Worm (Caenorhabditis elegans) whole organism, young adult: ENCODE measurements around the gene F55A11.11.
A peak's percentile ranks its signal among the peaks of the same experiment; 100 is the strongest.

Experiments
- B0035.1 ChIP-seq: sonication (generic microtip); optimal IDR thresholded peaks from 2 replicates; lab custom pipeline; 2016; ENCODE audit warnings: missing genetic modification characterization, mild to moderate bottlenecking, missing compliant biosample characterization, missing genotype, missing genetic modification reagents
- C06A6.2 ChIP-seq: fragments of 200-800 bp; sonication (Bioruptor generic); conservative IDR thresholded peaks from 2 replicates; pipeline ENCODE4 v1.3.6; 2022; ENCODE audit warnings: missing genetic modification characterization, missing compliant biosample characterization
- C17E4.6 ChIP-seq: fragments of 200-800 bp; sonication (Bioruptor generic); IDR thresholded peaks from 2 replicates; pipeline ENCODE4 v1.3.6; 2022; ENCODE audit warnings: missing genetic modification reagents, missing genetic modification characterization, missing compliant biosample characterization
- D2030.7 ChIP-seq: fragments of 200-800 bp; sonication (Bioruptor generic); IDR thresholded peaks from 2 replicates; pipeline ENCODE4 v1.3.6; 2022; ENCODE audit warnings: missing genetic modification reagents, missing genetic modification characterization, missing compliant biosample characterization
- F23B12.7 ChIP-seq: sonication (generic microtip); optimal IDR thresholded peaks from 2 replicates; lab custom pipeline; 2017; ENCODE audit warnings: missing genetic modification characterization, mild to moderate bottlenecking, missing compliant biosample characterization, antibody characterized with exemption, moderate library complexity; ENCODE audit not compliant: insufficient read depth
- F33H1.4 ChIP-seq: fragments of 200-800 bp; sonication (Bioruptor generic); IDR thresholded peaks from 2 replicates; pipeline ENCODE4 v1.3.6; 2022; ENCODE audit warnings: missing genetic modification reagents, missing genetic modification characterization, missing compliant biosample characterization
- F49E8.2 ChIP-seq: sonication (generic microtip); optimal IDR thresholded peaks from 3 replicates; lab custom pipeline; 2017; ENCODE audit warnings: missing genetic modification characterization, mild to moderate bottlenecking, missing compliant biosample characterization, antibody characterized with exemption, moderate library complexity; ENCODE audit not compliant: insufficient read depth
- F55B11.4 ChIP-seq: sonication (generic microtip); optimal IDR thresholded peaks from 2 replicates; lab custom pipeline; 2016; ENCODE audit warnings: missing compliant biosample characterization, missing genetic modification characterization, borderline replicate concordance; ENCODE audit not compliant: insufficient read depth
- F57C9.4 ChIP-seq: sonication (generic microtip); optimal IDR thresholded peaks from 2 replicates; lab custom pipeline; 2017; ENCODE audit warnings: mild to moderate bottlenecking, missing genetic modification characterization, missing compliant biosample characterization
- T07F8.4 ChIP-seq: sonication (generic microtip); optimal IDR thresholded peaks from 2 replicates; lab custom pipeline; 2016; ENCODE audit warnings: mild to moderate bottlenecking, missing genetic modification characterization, moderate library complexity, missing compliant biosample characterization
- Y53F4B.3 ChIP-seq: fragments of 200-800 bp; sonication (Bioruptor generic); IDR thresholded peaks from 2 replicates; pipeline ENCODE4 v1.3.6; 2022; ENCODE audit warnings: missing genetic modification reagents, missing genetic modification characterization, missing compliant biosample characterization
- Y53G8AR.9 ChIP-seq: fragments of 200-800 bp; sonication (Bioruptor generic); conservative IDR thresholded peaks from 2 replicates; pipeline ENCODE4 v1.3.6; 2022; ENCODE audit warnings: missing genetic modification reagents, missing genetic modification characterization, missing compliant biosample characterization
- Y56A3A.18 ChIP-seq: fragments of 200-800 bp; sonication (Bioruptor generic); IDR thresholded peaks from 2 replicates; pipeline ENCODE4 v1.3.6; 2022; ENCODE audit warnings: missing genetic modification reagents, missing genetic modification characterization, missing compliant biosample characterization
- ZK185.1 ChIP-seq: sonication (generic microtip); optimal IDR thresholded peaks from 2 replicates; lab custom pipeline; 2016; ENCODE audit warnings: mild to moderate bottlenecking, missing genetic modification characterization, missing compliant biosample characterization; ENCODE audit not compliant: poor library complexity, severe bottlenecking
- akir-1 ChIP-seq: fragments of 200-800 bp; sonication (Bioruptor generic); optimal IDR thresholded peaks from 2 replicates; lab custom pipeline; 2018; ENCODE audit warnings: mild to moderate bottlenecking, missing genetic modification characterization, moderate library complexity, missing compliant biosample characterization
- aptf-2 ChIP-seq: fragments of 200-800 bp; sonication (Bioruptor generic); conservative IDR thresholded peaks from 2 replicates; pipeline ENCODE4 v1.3.6; 2022; ENCODE audit warnings: missing genetic modification reagents, missing genetic modification characterization, missing compliant biosample characterization
- aptf-3 ChIP-seq: fragments of 200-800 bp; sonication (Bioruptor generic); IDR thresholded peaks from 2 replicates; pipeline ENCODE4 v1.3.6; 2022; ENCODE audit warnings: missing genetic modification characterization, missing compliant biosample characterization
- attf-3 ChIP-seq: fragments of 200-800 bp; sonication (Bioruptor generic); conservative IDR thresholded peaks from 2 replicates; pipeline ENCODE4 v1.3.6; 2022; ENCODE audit warnings: missing genetic modification reagents, missing genetic modification characterization, missing compliant biosample characterization
- attf-5 ChIP-seq: fragments of 200-800 bp; sonication (Bioruptor generic); optimal IDR thresholded peaks from 2 replicates; lab custom pipeline; 2018; ENCODE audit warnings: mild to moderate bottlenecking, missing genetic modification characterization, missing compliant biosample characterization
- attf-6 ChIP-seq: fragments of 200-800 bp; sonication (Bioruptor generic); IDR thresholded peaks from 2 replicates; pipeline ENCODE4 v1.3.6; 2022; ENCODE audit warnings: missing genetic modification reagents, missing genetic modification characterization, missing compliant biosample characterization
- cebp-2 ChIP-seq: fragments of 200-800 bp; sonication (Bioruptor generic); IDR thresholded peaks from 2 replicates; pipeline ENCODE4 v1.3.6; 2022; ENCODE audit warnings: missing genetic modification characterization, missing compliant biosample characterization
- ceh-100 ChIP-seq: fragments of 200-800 bp; sonication (Bioruptor generic); IDR thresholded peaks from 2 replicates; pipeline ENCODE4 v1.3.6; 2022; ENCODE audit warnings: missing genetic modification reagents, missing genetic modification characterization, missing compliant biosample characterization
- ceh-91 ChIP-seq: fragments of 200-800 bp; sonication (Bioruptor generic); IDR thresholded peaks from 2 replicates; pipeline ENCODE4 v1.3.6; 2022; ENCODE audit warnings: missing genetic modification reagents, missing genetic modification characterization, missing compliant biosample characterization
- chd-7 ChIP-seq: sonication (generic microtip); optimal IDR thresholded peaks from 2 replicates; lab custom pipeline; 2016; ENCODE audit warnings: mild to moderate bottlenecking, missing genetic modification characterization, moderate library complexity, missing compliant biosample characterization
- dox-1 ChIP-seq: fragments of 200-800 bp; sonication (Bioruptor generic); IDR thresholded peaks from 2 replicates; pipeline ENCODE4 v1.3.6; 2022; ENCODE audit warnings: missing genetic modification reagents, missing genetic modification characterization, missing compliant biosample characterization
- dpl-1 ChIP-seq: fragments of 150-350 bp; optimal IDR thresholded peaks from 2 replicates; lab custom pipeline; 2014; ENCODE audit warnings: missing biosample characterization, missing genetic modification reagents, missing genetic modification characterization
- efl-1 ChIP-seq: fragments of 150-350 bp; optimal IDR thresholded peaks from 2 replicates; lab custom pipeline; 2014; ENCODE audit warnings: missing biosample characterization, missing genetic modification reagents, missing genetic modification characterization
- egl-44 ChIP-seq: fragments of 200-800 bp; sonication (Bioruptor generic); IDR thresholded peaks from 2 replicates; pipeline ENCODE4 v1.3.6; 2022; ENCODE audit warnings: missing genetic modification reagents, missing genetic modification characterization, missing compliant biosample characterization
- gei-17 ChIP-seq: fragments of 200-800 bp; sonication (Bioruptor generic); optimal IDR thresholded peaks from 2 replicates; lab custom pipeline; 2018; ENCODE audit warnings: mild to moderate bottlenecking, missing genetic modification characterization, missing compliant biosample characterization
- hlh-26 ChIP-seq: fragments of 200-800 bp; sonication (Bioruptor generic); conservative IDR thresholded peaks from 2 replicates; pipeline ENCODE4 v1.3.6; 2022; ENCODE audit warnings: missing genetic modification reagents, missing genetic modification characterization, missing compliant biosample characterization
- hmg-1.2 ChIP-seq: fragments of 200-800 bp; sonication (Bioruptor generic); IDR thresholded peaks from 2 replicates; pipeline ENCODE4 v1.3.6; 2022; ENCODE audit warnings: missing genetic modification reagents, missing genetic modification characterization, missing compliant biosample characterization
- let-607 ChIP-seq, 2 experiments: fragments of 200-800 bp in 1 of 2; sonication (Bioruptor generic) in 1 of 2; sonication (generic microtip) in 1 of 2; optimal IDR thresholded peaks; 2 replicates each; lab custom pipeline; 2016 to 2018; ENCODE audit warnings: mild to moderate bottlenecking in 2 of 2, missing compliant biosample characterization in 2 of 2, missing genetic modification characterization in 2 of 2, moderate library complexity in 2 of 2, missing genotype in 1 of 2
- lin-35 ChIP-seq, 3 experiments: fragments of 150-350 bp in 2 of 3; sonication (generic microtip) in 1 of 3; optimal IDR thresholded peaks; 2 replicates each; lab custom pipeline; 2014 to 2018; ENCODE audit warnings: missing biosample characterization in 3 of 3, missing genetic modification characterization in 3 of 3, missing genetic modification reagents in 3 of 3
- lin-40 ChIP-seq: sonication (generic microtip); optimal IDR thresholded peaks from 2 replicates; lab custom pipeline; 2016; ENCODE audit warnings: missing genetic modification characterization, mild to moderate bottlenecking, missing compliant biosample characterization, missing genotype, missing genetic modification reagents
- lin-54 ChIP-seq: fragments of 200-800 bp; sonication (Bioruptor generic); optimal IDR thresholded peaks from 2 replicates; lab custom pipeline; 2018; ENCODE audit warnings: mild to moderate bottlenecking, missing genetic modification characterization, missing compliant biosample characterization
- lsl-1 ChIP-seq: fragments of 200-800 bp; sonication (Bioruptor generic); optimal IDR thresholded peaks from 2 replicates; lab custom pipeline; 2018; ENCODE audit warnings: mild to moderate bottlenecking, missing genetic modification characterization, moderate library complexity, missing compliant biosample characterization
- madf-10 ChIP-seq: sonication (generic microtip); optimal IDR thresholded peaks from 2 replicates; lab custom pipeline; 2016; ENCODE audit warnings: mild to moderate bottlenecking, missing genetic modification characterization, missing compliant biosample characterization
- madf-3 ChIP-seq: fragments of 200-800 bp; sonication (Bioruptor generic); IDR thresholded peaks from 2 replicates; pipeline ENCODE4 v1.3.6; 2022; ENCODE audit warnings: missing genetic modification reagents, missing genetic modification characterization, missing compliant biosample characterization
- madf-6 ChIP-seq: fragments of 200-800 bp; sonication (Bioruptor generic); IDR thresholded peaks from 2 replicates; pipeline ENCODE4 v1.3.6; 2022; ENCODE audit warnings: missing genetic modification reagents, missing genetic modification characterization, missing compliant biosample characterization
- mel-28 ChIP-seq: sonication (generic microtip); optimal IDR thresholded peaks from 2 replicates; lab custom pipeline; 2016; ENCODE audit warnings: borderline replicate concordance, mild to moderate bottlenecking, missing genetic modification characterization, missing compliant biosample characterization
- mxl-1 ChIP-seq: sonication (generic microtip); optimal IDR thresholded peaks from 2 replicates; lab custom pipeline; 2016; ENCODE audit warnings: missing genetic modification characterization, missing compliant biosample characterization
- nhr-120 ChIP-seq: fragments of 200-800 bp; sonication (Bioruptor generic); IDR thresholded peaks from 2 replicates; pipeline ENCODE4 v1.3.6; 2022; ENCODE audit warnings: missing genetic modification characterization, missing compliant biosample characterization
- rpc-1 ChIP-seq, 2 experiments: fragments of 150-350 bp in 1 of 2; sonication (generic microtip) in 1 of 2; optimal IDR thresholded peaks; 2 replicates each; lab custom pipeline; 2014 to 2018; ENCODE audit warnings: missing biosample characterization in 1 of 2, missing genetic modification characterization in 1 of 2, missing genetic modification reagents in 1 of 2, missing genotype in 1 of 2
- sdz-38 ChIP-seq: sonication (generic microtip); optimal IDR thresholded peaks from 2 replicates; lab custom pipeline; 2016; ENCODE audit warnings: missing genotype, missing genetic modification characterization, missing compliant biosample characterization
- snpc-3.4 ChIP-seq: sonication (generic microtip); optimal IDR thresholded peaks from 2 replicates; lab custom pipeline; 2017; ENCODE audit warnings: missing genetic modification characterization, mild to moderate bottlenecking, missing compliant biosample characterization, antibody characterized with exemption, moderate library complexity, missing genotype, missing genetic modification reagents
- tbp1 ChIP-seq: fragments of 200-800 bp; sonication (Bioruptor generic); optimal IDR thresholded peaks from 2 replicates; lab custom pipeline; 2018; ENCODE audit warnings: mild to moderate bottlenecking, missing genetic modification characterization, missing compliant biosample characterization

Gene F55A11.11

ce11 chrV:11782809-11783440 is at the start of gene F55A11.11 (continued):
- peak; percentile 76 for TF ChIP-seq Y53G8AR.9 (GFP tag; lab: Robert Waterston, UW)
- no peak for TF ChIP-seq ceh-91 (GFP tag; lab: Robert Waterston, UW)
- TF ChIP-seq aptf-3 (GFP tag; lab: Robert Waterston, UW): peak; percentile 94
- TF ChIP-seq let-607 (tag; optimal IDR thresholded peaks at IDR 0.05; lab: Kevin White, UChicago): peak; percentile 54 to 76
- peak; percentile 86 for TF ChIP-seq akir-1
- peak; percentile 78 for TF ChIP-seq snpc-3.4 (tag; lab: Kevin White, UChicago)
- TF ChIP-seq F57C9.4 (tag; lab: Kevin White, UChicago): peak; percentile 44
- TF ChIP-seq ZK185.1: peak; percentile 91
- peak; percentile 77 for TF ChIP-seq attf-6 (GFP tag; lab: Robert Waterston, UW)
- TF ChIP-seq attf-5 (GFP tag; lab: Kevin White, UChicago): peak; percentile 90
- TF ChIP-seq ceh-100 (GFP tag; lab: Robert Waterston, UW): peak; percentile 76
- TF ChIP-seq chd-7 (tag; lab: Kevin White, UChicago): peak; percentile 92
- TF ChIP-seq hlh-26: no peak
- TF ChIP-seq F49E8.2 (tag; lab: Kevin White, UChicago): peak; percentile 84
- peak; percentile 96 for TF ChIP-seq egl-44
- no peak for TF ChIP-seq nhr-120 (GFP tag; lab: Robert Waterston, UW)
- peak; percentile 81 for TF ChIP-seq lin-54 (GFP tag; lab: Kevin White, UChicago)
- TF ChIP-seq C17E4.6: no peak
- peak; percentile 73 for TF ChIP-seq F23B12.7
- no peak for TF ChIP-seq dpl-1 (GFP tag; lab: Kevin White, UChicago)
- TF ChIP-seq madf-10 (tag; lab: Kevin White, UChicago): peak; percentile 89
- TF ChIP-seq mxl-1 (tag; lab: Kevin White, UChicago): peak; percentile 94
- TF ChIP-seq lin-40 (tag; lab: Kevin White, UChicago): peak; percentile 73
- peak; percentile 57 for TF ChIP-seq mel-28
- peak; percentile 97 for TF ChIP-seq rpc-1 (optimal IDR thresholded peaks at IDR 0.05; lab: Kevin White, UChicago)
- TF ChIP-seq rpc-1 (tag; optimal IDR thresholded peaks at IDR 0.05; lab: Kevin White, UChicago): peak; percentile 98
- peak; percentile 89 for TF ChIP-seq Y56A3A.18 (GFP tag; lab: Robert Waterston, UW)
- TF ChIP-seq D2030.7 (GFP tag; lab: Robert Waterston, UW): peak; percentile 83
- TF ChIP-seq T07F8.4 (tag; lab: Kevin White, UChicago): peak; percentile 83
- peak; percentile 61 for TF ChIP-seq F33H1.4 (GFP tag; lab: Robert Waterston, UW)
- TF ChIP-seq hmg-1.2 (GFP tag; lab: Robert Waterston, UW): peak; percentile 83
- no peak for TF ChIP-seq F55B11.4 (tag; lab: Kevin White, UChicago)
- peak; percentile 46 for TF ChIP-seq gei-17 (GFP tag; lab: Kevin White, UChicago)
- TF ChIP-seq, all 124 proteins: peak for 109

ce11 chrV:11733460-11733859 is 49.5 kb upstream of the F55A11.11 start, which contains the start of gene npp-22:
TSS of gene npp-22 (minus strand) at chrV:11733472.
- no peak for TF ChIP-seq dox-1 (GFP tag; lab: Robert Waterston, UW)
- peak; percentile 89 for TF ChIP-seq efl-1 (GFP tag; lab: Kevin White, UChicago)
- 0 out of 2 replicates have a peak, but pooled peaks have one; percentile 22 for TF ChIP-seq D2030.7 (GFP tag; lab: Robert Waterston, UW)
- TF ChIP-seq Y53G8AR.9 (GFP tag; lab: Robert Waterston, UW): no peak
- peak; percentile 85 for TF ChIP-seq dpl-1 (GFP tag; lab: Kevin White, UChicago)
- TF ChIP-seq cebp-2: no peak
- no peak for TF ChIP-seq Y56A3A.18 (GFP tag; lab: Robert Waterston, UW)
- TF ChIP-seq attf-3 (GFP tag; lab: Robert Waterston, UW): no peak
- TF ChIP-seq sdz-38: no peak
- no peak for TF ChIP-seq tbp1 (GFP tag; lab: Kevin White, UChicago)
- peak; percentile 90 for TF ChIP-seq lin-54 (GFP tag; lab: Kevin White, UChicago)
- TF ChIP-seq aptf-2: 0 out of 2 replicates have a peak, but pooled peaks have one; percentile 46
- 0 out of 2 replicates have a peak, but pooled peaks have one; percentile 47 for TF ChIP-seq madf-3 (GFP tag; lab: Robert Waterston, UW)
- TF ChIP-seq lin-35 (GFP tag; optimal IDR thresholded peaks at IDR 0.05; lab: Kevin White, UChicago): peak in 1 of 3 experiments; percentile 61
- TF ChIP-seq B0035.1 (tag; lab: Kevin White, UChicago): no peak
- no peak for TF ChIP-seq C06A6.2
- peak; percentile 40 for TF ChIP-seq lsl-1
- TF ChIP-seq madf-6 (GFP tag; lab: Robert Waterston, UW): peak; percentile 74; the same call in 1 of the 2 replicates
- no peak for TF ChIP-seq Y53F4B.3
